Worm (Caenorhabditis elegans) whole organism, young adult: ENCODE measurements around the gene T05C12.1.

ENCODE experiments used
- F33H1.4 ChIP-seq: fragments of 200-800 bp; sonication (Bioruptor generic); IDR thresholded peaks from 2 replicates; pipeline ENCODE4 v1.3.6; 2022; ENCODE audit warnings: missing genetic modification reagents, missing genetic modification characterization, missing compliant biosample characterization
- F55B11.4 ChIP-seq: sonication (generic microtip); optimal IDR thresholded peaks from 2 replicates; lab custom pipeline; 2016; ENCODE audit warnings: missing compliant biosample characterization, missing genetic modification characterization, borderline replicate concordance; ENCODE audit not compliant: insufficient read depth
- K12H6.12 ChIP-seq: fragments of 200-800 bp; sonication (Bioruptor generic); optimal IDR thresholded peaks from 2 replicates; lab custom pipeline; 2018; ENCODE audit warnings: mild to moderate bottlenecking, missing genetic modification characterization, missing compliant biosample characterization
- bed-2 ChIP-seq: fragments of 200-800 bp; sonication (Bioruptor generic); IDR thresholded peaks from 2 replicates; pipeline ENCODE4 v1.3.6; 2022; ENCODE audit warnings: missing genetic modification reagents, missing genetic modification characterization, missing compliant biosample characterization
- cebp-2 ChIP-seq: fragments of 200-800 bp; sonication (Bioruptor generic); IDR thresholded peaks from 2 replicates; pipeline ENCODE4 v1.3.6; 2022; ENCODE audit warnings: missing genetic modification characterization, missing compliant biosample characterization
- ekl-4 ChIP-seq: fragments of 200-800 bp; sonication (Bioruptor generic); IDR thresholded peaks from 2 replicates; pipeline ENCODE4 v1.3.6; 2022; ENCODE audit warnings: missing genetic modification reagents, missing genetic modification characterization, missing compliant biosample characterization
- gei-17 ChIP-seq: fragments of 200-800 bp; sonication (Bioruptor generic); optimal IDR thresholded peaks from 2 replicates; lab custom pipeline; 2018; ENCODE audit warnings: mild to moderate bottlenecking, missing genetic modification characterization, missing compliant biosample characterization
- hmg-20 ChIP-seq: fragments of 200-800 bp; sonication (Bioruptor generic); IDR thresholded peaks from 2 replicates; pipeline ENCODE4 v1.3.6; 2022; ENCODE audit warnings: missing genetic modification reagents, missing genetic modification characterization, missing compliant biosample characterization
- nhr-27 ChIP-seq: fragments of 200-800 bp; sonication (Bioruptor generic); optimal IDR thresholded peaks from 2 replicates; lab custom pipeline; 2018; ENCODE audit warnings: mild to moderate bottlenecking, missing genetic modification characterization, moderate library complexity, missing compliant biosample characterization
- ztf-3 ChIP-seq: fragments of 200-800 bp; sonication (Bioruptor generic); optimal IDR thresholded peaks from 2 replicates; lab custom pipeline; 2018; ENCODE audit warnings: mild to moderate bottlenecking, missing genetic modification characterization, missing compliant biosample characterization
- ztf-6 ChIP-seq: fragments of 200-800 bp; sonication (Bioruptor generic); IDR thresholded peaks from 2 replicates; pipeline ENCODE4 v1.3.6; 2022; ENCODE audit warnings: missing genetic modification reagents, missing genetic modification characterization, missing compliant biosample characterization

ce11 chrII:8212680-8213079, 39.2 kb downstream of the T05C12.1 start, which contains the start of gene twk-3:
- TF ChIP-seq ztf-3: no peak
- no peak for TF ChIP-seq F55B11.4 (tag; lab: Kevin White, UChicago)
- no peak for TF ChIP-seq ekl-4 (GFP tag; lab: Robert Waterston, UW)
- TF ChIP-seq nhr-27 (tag; lab: Kevin White, UChicago): no peak
- no peak for TF ChIP-seq F33H1.4 (GFP tag; lab: Robert Waterston, UW)
- TF ChIP-seq gei-17 (GFP tag; lab: Kevin White, UChicago): no peak
- no peak for TF ChIP-seq bed-2 (GFP tag; lab: Robert Waterston, UW)
- TF ChIP-seq K12H6.12 (tag; lab: Kevin White, UChicago): no peak
- TF ChIP-seq ztf-6 (GFP tag; lab: Robert Waterston, UW): no peak
- TF ChIP-seq cebp-2 (GFP tag; lab: Robert Waterston, UW): no peak
- no peak for TF ChIP-seq hmg-20
